Worm (Caenorhabditis elegans): ENCODE results near the gene ugt-16.

- TF ChIP-seq ztf-23 (GFP tag; IDR thresholded peaks at IDR 0.05) (no peak), cog-1 (tag; optimal IDR thresholded peaks at IDR 0.05) (no peak), ztf-29 (GFP tag; IDR thresholded peaks at IDR 0.05) (no peak), flt-1 (GFP tag; IDR thresholded peaks at IDR 0.05) (no peak)
These were observed 34.3 kb downstream of the ugt-16 start, which contains the start of gene anp-1 for ce11 chrV:12859144-12859543.
